Worm (Caenorhabditis elegans): ENCODE results near the gene srx-45.

DNA sequence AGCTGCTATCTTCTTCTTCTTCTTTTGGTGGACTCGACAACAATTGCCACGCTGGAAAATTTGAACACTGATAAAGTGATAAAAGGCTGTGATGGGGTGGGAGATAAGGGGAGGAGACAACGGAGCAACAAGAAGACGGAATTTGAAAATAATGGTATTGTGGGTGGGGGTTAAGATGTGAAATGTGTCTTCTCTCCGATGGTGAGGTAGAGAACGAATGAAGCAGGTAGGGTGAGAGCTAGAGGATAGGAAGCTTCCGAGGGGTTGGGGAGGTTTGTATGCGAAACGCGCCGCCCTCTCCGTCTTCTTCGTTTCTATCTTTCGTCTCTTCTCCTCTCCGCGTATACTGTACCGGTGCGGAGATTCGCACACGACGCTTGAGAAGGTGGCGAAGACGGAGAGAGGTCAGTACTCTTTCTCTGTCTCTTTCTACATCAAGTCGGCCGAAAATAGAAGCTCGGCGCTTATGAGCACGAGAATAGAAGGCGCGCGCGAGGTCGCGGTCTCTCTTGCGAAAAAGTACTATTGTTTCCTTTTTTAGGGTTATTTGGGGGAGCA lies 49.0 kb upstream of the srx-45 start, which contains the start of gene chtb-1:
- no peak for TF ChIP-seq ceh-79 (tag; optimal IDR thresholded peaks at IDR 0.05)
- no peak for TF ChIP-seq pha-4 (tag; optimal IDR thresholded peaks at IDR 0.05)
- TF ChIP-seq C06A6.2 (GFP tag; conservative IDR thresholded peaks at IDR 0.05), result no peak
- no peak for TF ChIP-seq ceh-58 (GFP tag; IDR thresholded peaks at IDR 0.05)
- TF ChIP-seq F33H1.4 (GFP tag; IDR thresholded peaks at IDR 0.05), result no peak
- TF ChIP-seq F22D6.2 (tag; optimal IDR thresholded peaks at IDR 0.05), result no peak
- TF ChIP-seq ztf-18 (tag; optimal IDR thresholded peaks at IDR 0.05), result no peak
